Comparison of ENCODE assay signal across 1 fruit fly cellular context in the genomic region with DNA sequence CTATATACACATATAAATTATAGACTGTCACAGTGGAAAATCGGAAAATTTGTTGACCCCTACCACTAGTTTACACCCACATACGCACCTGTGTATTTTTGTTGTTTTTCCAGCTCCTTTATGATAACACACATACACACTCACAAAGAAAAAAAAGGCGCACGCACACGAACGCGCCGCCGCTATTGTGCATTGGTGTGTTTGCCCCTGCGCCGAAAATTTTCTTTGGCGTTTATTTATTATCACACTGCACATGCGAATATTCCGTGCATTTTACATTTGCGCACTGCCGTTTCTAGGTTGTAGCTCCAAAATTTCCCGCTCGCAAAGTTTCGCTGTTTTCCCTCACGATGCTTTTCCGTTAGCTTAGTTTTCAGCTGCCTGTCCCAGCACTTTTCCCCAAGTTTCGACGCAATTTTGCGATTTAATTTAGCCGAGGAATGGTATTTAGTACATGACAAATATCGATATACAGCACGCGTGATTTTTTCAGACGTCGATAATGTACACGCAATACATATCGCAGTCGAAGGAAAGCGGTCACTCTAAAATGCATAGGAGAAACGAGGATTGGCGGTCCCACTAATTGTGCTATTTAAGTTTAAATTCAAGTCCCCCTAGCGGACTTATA.
A peak's percentile ranks its signal among the peaks of the same experiment; 100 is the strongest.
TF ChIP-seq lines count a peak whose summit lies in the region.

A gene (plus strand): TSS at position 607 of the 631 bp plus-strand sequence.
A gene (minus strand): TSS at position 622 of the 631 bp plus-strand sequence.

TF ChIP-seq in whole organism, embryonic, 481 proteins besides CTCF, POLR2A, EP300 and RAD21 (continued from another document and continues in another):
- TF ChIP-seq sna (GFP tag; IDR thresholded peaks at IDR 0.05; lab: Robert Waterston, UW; ENCODE audit: partially characterized antibody): peak; percentile 96
- no peak for TF ChIP-seq CG11085 (GFP tag; IDR thresholded peaks at IDR 0.05; lab: Robert Waterston, UW)
- TF ChIP-seq dimm (GFP tag; IDR thresholded peaks at IDR 0.05; lab: Robert Waterston, UW): no peak
- TF ChIP-seq CG12155 (GFP tag; optimal IDR thresholded peaks at IDR 0.05; lab: Kevin White, UChicago): no peak
- TF ChIP-seq CHES-1-like (GFP tag; optimal IDR thresholded peaks at IDR 0.05; lab: Kevin White, UChicago): no peak
- no peak for TF ChIP-seq dati (GFP tag; IDR thresholded peaks at IDR 0.05; lab: Robert Waterston, UW)
- no peak for TF ChIP-seq unpg (GFP tag; optimal IDR thresholded peaks at IDR 0.05; lab: Kevin White, UChicago)
- peak; percentile 84 for TF ChIP-seq gfzf (GFP tag; optimal IDR thresholded peaks at IDR 0.05; lab: Kevin White, UChicago)
- TF ChIP-seq CG7372 (GFP tag; IDR thresholded peaks at IDR 0.05; lab: Robert Waterston, UW): no peak
- no peak for TF ChIP-seq CG7987 (GFP tag; optimal IDR thresholded peaks at IDR 0.05; lab: Kevin White, UChicago)
- no peak for TF ChIP-seq CG2678 (tag; optimal IDR thresholded peaks at IDR 0.05; lab: Kevin White, UChicago)
- peak; percentile 26 for TF ChIP-seq CG34376 (GFP tag; optimal IDR thresholded peaks at IDR 0.05; lab: Kevin White, UChicago)
- TF ChIP-seq da (GFP tag; optimal IDR thresholded peaks at IDR 0.05; lab: Kevin White, UChicago): no peak
- no peak for TF ChIP-seq CG10274 (GFP tag; optimal IDR thresholded peaks at IDR 0.05; lab: Kevin White, UChicago)
- TF ChIP-seq amos (GFP tag; IDR thresholded peaks at IDR 0.05; lab: Robert Waterston, UW; ENCODE audit: partially characterized antibody): peak; percentile 99
- TF ChIP-seq CG11398 (GFP tag; optimal IDR thresholded peaks at IDR 0.05; lab: Kevin White, UChicago): no peak
- TF ChIP-seq CG8944 (GFP tag; optimal IDR thresholded peaks at IDR 0.05; lab: Kevin White, UChicago): no peak
- TF ChIP-seq jigr1 (GFP tag; IDR thresholded peaks at IDR 0.05; lab: Robert Waterston, UW): no peak
- peak; percentile 89 for TF ChIP-seq Dref (GFP tag; IDR thresholded peaks at IDR 0.05; lab: Robert Waterston, UW)
- peak; percentile 93 for TF ChIP-seq nerfin-2 (GFP tag; IDR thresholded peaks at IDR 0.05; lab: Robert Waterston, UW; ENCODE audit: partially characterized antibody)
- TF ChIP-seq CG7928 (GFP tag; optimal IDR thresholded peaks at IDR 0.05; lab: Kevin White, UChicago): no peak
- TF ChIP-seq Hr78 (GFP tag; optimal IDR thresholded peaks at IDR 0.05; lab: Kevin White, UChicago): no peak
- no peak for TF ChIP-seq sob (GFP tag; IDR thresholded peaks at IDR 0.05; lab: Robert Waterston, UW)
- no peak for TF ChIP-seq CG34422 (GFP tag; IDR thresholded peaks at IDR 0.05; lab: Robert Waterston, UW)
- peak; percentile 54 for TF ChIP-seq CG3995 (GFP tag; optimal IDR thresholded peaks at IDR 0.05; lab: Kevin White, UChicago)
- TF ChIP-seq run (tag; optimal IDR thresholded peaks at IDR 0.05; lab: Kevin White, UChicago): no peak
- no peak for TF ChIP-seq Spps (tag; optimal IDR thresholded peaks at IDR 0.05; lab: Kevin White, UChicago)
- TF ChIP-seq CG12942 (GFP tag; optimal IDR thresholded peaks at IDR 0.05; lab: Kevin White, UChicago): no peak
- peak; percentile 76 for TF ChIP-seq CG17186 (GFP tag; optimal IDR thresholded peaks at IDR 0.05; lab: Kevin White, UChicago)
- TF ChIP-seq abd-A (tag; optimal IDR thresholded peaks at IDR 0.05; lab: Kevin White, UChicago): no peak
- no peak for TF ChIP-seq HHEX (GFP tag; optimal IDR thresholded peaks at IDR 0.05; lab: Kevin White, UChicago)
- no peak for TF ChIP-seq CG10959 (GFP tag; IDR thresholded peaks at IDR 0.05; lab: Robert Waterston, UW)
- no peak for TF ChIP-seq org-1 (GFP tag; optimal IDR thresholded peaks at IDR 0.05; lab: Kevin White, UChicago)
- no peak for TF ChIP-seq CG1792 (GFP tag; optimal IDR thresholded peaks at IDR 0.05; lab: Kevin White, UChicago)
- peak; percentile 26 for TF ChIP-seq Meics (GFP tag; optimal IDR thresholded peaks at IDR 0.05; lab: Kevin White, UChicago)
- no peak for TF ChIP-seq zf30C (GFP tag; optimal IDR thresholded peaks at IDR 0.05; lab: Kevin White, UChicago)
- TF ChIP-seq HLH4C (GFP tag; IDR thresholded peaks at IDR 0.05; lab: Robert Waterston, UW; ENCODE audit: partially characterized antibody): peak; percentile 94
- TF ChIP-seq CG14710 (tag; optimal IDR thresholded peaks at IDR 0.05; lab: Kevin White, UChicago): peak; percentile 69
- no peak for TF ChIP-seq disco-r (GFP tag; optimal IDR thresholded peaks at IDR 0.05; lab: Kevin White, UChicago)
- TF ChIP-seq sqz (GFP tag; optimal IDR thresholded peaks at IDR 0.05; lab: Kevin White, UChicago): peak; percentile 77
- no peak for TF ChIP-seq fd64A (GFP tag; optimal IDR thresholded peaks at IDR 0.05; lab: Kevin White, UChicago)
- TF ChIP-seq CG17568 (GFP tag; optimal IDR thresholded peaks at IDR 0.05; lab: Kevin White, UChicago): no peak
- TF ChIP-seq nom (GFP tag; optimal IDR thresholded peaks at IDR 0.05; lab: Kevin White, UChicago): peak; percentile 24
- peak; percentile 84 for TF ChIP-seq CG2116 (GFP tag; optimal IDR thresholded peaks at IDR 0.05; lab: Kevin White, UChicago)
- no peak for TF ChIP-seq tll (GFP tag; optimal IDR thresholded peaks at IDR 0.05; lab: Kevin White, UChicago)
- no peak for TF ChIP-seq crol (GFP tag; IDR thresholded peaks at IDR 0.05; lab: Robert Waterston, UW)
- TF ChIP-seq CG9876 (GFP tag; optimal IDR thresholded peaks at IDR 0.05; lab: Kevin White, UChicago): no peak
- no peak for TF ChIP-seq CG6654 (GFP tag; optimal IDR thresholded peaks at IDR 0.05; lab: Kevin White, UChicago)
- TF ChIP-seq CG13296 (GFP tag; optimal IDR thresholded peaks at IDR 0.05; lab: Kevin White, UChicago): no peak
- TF ChIP-seq Blimp-1 (GFP tag; optimal IDR thresholded peaks at IDR 0.05; lab: Kevin White, UChicago): no peak
- TF ChIP-seq danr (GFP tag; IDR thresholded peaks at IDR 0.05; lab: Robert Waterston, UW): no peak
- peak; percentile 63 for TF ChIP-seq Myb (GFP tag; optimal IDR thresholded peaks at IDR 0.05; lab: Kevin White, UChicago)
- no peak for TF ChIP-seq pfk (GFP tag; optimal IDR thresholded peaks at IDR 0.05; lab: Kevin White, UChicago)
- TF ChIP-seq CG2129 (GFP tag; IDR thresholded peaks at IDR 0.05; lab: Robert Waterston, UW; ENCODE audit: partially characterized antibody): peak; percentile 85
- no peak for TF ChIP-seq Nf-YC (tag; optimal IDR thresholded peaks at IDR 0.05; lab: Kevin White, UChicago)
- no peak for TF ChIP-seq fd96Cb (tag; optimal IDR thresholded peaks at IDR 0.05; lab: Kevin White, UChicago)
- TF ChIP-seq lola (GFP tag; optimal IDR thresholded peaks at IDR 0.05; lab: Kevin White, UChicago): no peak
- TF ChIP-seq pb (GFP tag; optimal IDR thresholded peaks at IDR 0.05; lab: Kevin White, UChicago): no peak
- no peak for TF ChIP-seq esg (GFP tag; conservative IDR thresholded peaks at IDR 0.05; lab: Robert Waterston, UW)
- no peak for TF ChIP-seq Poxn (GFP tag; IDR thresholded peaks at IDR 0.05; lab: Robert Waterston, UW)
- peak; percentile 19 for TF ChIP-seq pho (GFP tag; optimal IDR thresholded peaks at IDR 0.05; lab: Kevin White, UChicago)
- no peak for TF ChIP-seq eyg (GFP tag; optimal IDR thresholded peaks at IDR 0.05; lab: Kevin White, UChicago)
- TF ChIP-seq ham (GFP tag; IDR thresholded peaks at IDR 0.05; lab: Robert Waterston, UW): no peak
- TF ChIP-seq CG1233 (GFP tag; optimal IDR thresholded peaks at IDR 0.05; lab: Kevin White, UChicago): no peak
- TF ChIP-seq psq (GFP tag; optimal IDR thresholded peaks at IDR 0.05; lab: Kevin White, UChicago): no peak
- TF ChIP-seq Opbp (GFP tag; IDR thresholded peaks at IDR 0.05; lab: Robert Waterston, UW; ENCODE audit: partially characterized antibody): peak; percentile 99
- TF ChIP-seq cg (GFP tag; optimal IDR thresholded peaks at IDR 0.05; lab: Kevin White, UChicago): peak; percentile 87
- no peak for TF ChIP-seq PHDP (tag; optimal IDR thresholded peaks at IDR 0.05; lab: Kevin White, UChicago)
- TF ChIP-seq CG12744 (GFP tag; optimal IDR thresholded peaks at IDR 0.05; lab: Kevin White, UChicago): no peak
- TF ChIP-seq Bgb (GFP tag; IDR thresholded peaks at IDR 0.05; lab: Robert Waterston, UW; ENCODE audit: partially characterized antibody): peak; percentile 99
- TF ChIP-seq bowl (GFP tag; IDR thresholded peaks at IDR 0.05; lab: Robert Waterston, UW): no peak
- TF ChIP-seq oc (tag; optimal IDR thresholded peaks at IDR 0.05; lab: Kevin White, UChicago): no peak
- TF ChIP-seq Chrac-16 (GFP tag; optimal IDR thresholded peaks at IDR 0.05; lab: Kevin White, UChicago): no peak
- no peak for TF ChIP-seq CG10979 (tag; optimal IDR thresholded peaks at IDR 0.05; lab: Kevin White, UChicago)
- TF ChIP-seq tap (tag; optimal IDR thresholded peaks at IDR 0.05; lab: Kevin White, UChicago): no peak
- TF ChIP-seq zen2 (GFP tag; IDR thresholded peaks at IDR 0.05; lab: Robert Waterston, UW; ENCODE audit: partially characterized antibody): peak; percentile 97
- TF ChIP-seq CG1024 (GFP tag; IDR thresholded peaks at IDR 0.05; lab: Robert Waterston, UW): no peak
- TF ChIP-seq CG5953 (GFP tag; IDR thresholded peaks at IDR 0.05; lab: Robert Waterston, UW): no peak
- TF ChIP-seq CG15269 (tag; optimal IDR thresholded peaks at IDR 0.05; lab: Kevin White, UChicago): no peak
- no peak for TF ChIP-seq TFAM (GFP tag; optimal IDR thresholded peaks at IDR 0.05; lab: Kevin White, UChicago)
- TF ChIP-seq pros (GFP tag; optimal IDR thresholded peaks at IDR 0.05; lab: Kevin White, UChicago): no peak
- no peak for TF ChIP-seq CG30431 (GFP tag; optimal IDR thresholded peaks at IDR 0.05; lab: Kevin White, UChicago)
- TF ChIP-seq scrt (GFP tag; optimal IDR thresholded peaks at IDR 0.05; lab: Kevin White, UChicago): no peak
- no peak for TF ChIP-seq Max (GFP tag; optimal IDR thresholded peaks at IDR 0.05; lab: Kevin White, UChicago)
- TF ChIP-seq chinmo (GFP tag; IDR thresholded peaks at IDR 0.05; lab: Robert Waterston, UW; ENCODE audit: partially characterized antibody): peak; percentile 97
- TF ChIP-seq Atf-2 (GFP tag; optimal IDR thresholded peaks at IDR 0.05; lab: Kevin White, UChicago): no peak
- TF ChIP-seq CG2875 (GFP tag; optimal IDR thresholded peaks at IDR 0.05; lab: Kevin White, UChicago): no peak
- TF ChIP-seq nau (GFP tag; optimal IDR thresholded peaks at IDR 0.05; lab: Kevin White, UChicago): no peak
- peak; percentile 30 for TF ChIP-seq CG8924 (tag; optimal IDR thresholded peaks at IDR 0.05; lab: Kevin White, UChicago)
- peak; percentile 7 for TF ChIP-seq wek (GFP tag; optimal IDR thresholded peaks at IDR 0.05; lab: Kevin White, UChicago)
- TF ChIP-seq inv (GFP tag; IDR thresholded peaks at IDR 0.05; lab: Robert Waterston, UW; ENCODE audit: partially characterized antibody): peak; percentile 97
- no peak for TF ChIP-seq lab (GFP tag; optimal IDR thresholded peaks at IDR 0.05; lab: Kevin White, UChicago)
- TF ChIP-seq CG31365 (tag; optimal IDR thresholded peaks at IDR 0.05; lab: Kevin White, UChicago): no peak
- TF ChIP-seq sima (GFP tag; optimal IDR thresholded peaks at IDR 0.05; lab: Kevin White, UChicago): no peak
- TF ChIP-seq ash1 (GFP tag; optimal IDR thresholded peaks at IDR 0.05; lab: Kevin White, UChicago): no peak
- no peak for TF ChIP-seq ind (GFP tag; optimal IDR thresholded peaks at IDR 0.05; lab: Kevin White, UChicago)
- peak; percentile 97 for TF ChIP-seq ewg (GFP tag; optimal IDR thresholded peaks at IDR 0.05; lab: Kevin White, UChicago)
- no peak for TF ChIP-seq Lim3 (GFP tag; IDR thresholded peaks at IDR 0.05; lab: Robert Waterston, UW)
- TF ChIP-seq CG18764 (GFP tag; optimal IDR thresholded peaks at IDR 0.05; lab: Kevin White, UChicago): no peak
- TF ChIP-seq CG16779 (GFP tag; IDR thresholded peaks at IDR 0.05; lab: Robert Waterston, UW): no peak
- TF ChIP-seq Mad (GFP tag; optimal IDR thresholded peaks at IDR 0.05; lab: Kevin White, UChicago): no peak
- TF ChIP-seq phol (tag; optimal IDR thresholded peaks at IDR 0.05; lab: Kevin White, UChicago): peak; percentile 30
- no peak for TF ChIP-seq ara (GFP tag; IDR thresholded peaks at IDR 0.05; lab: Robert Waterston, UW)
- no peak for TF ChIP-seq slp2 (GFP tag; optimal IDR thresholded peaks at IDR 0.05; lab: Kevin White, UChicago)
- no peak for TF ChIP-seq CG4854 (GFP tag; optimal IDR thresholded peaks at IDR 0.05; lab: Kevin White, UChicago)
- TF ChIP-seq kah (GFP tag; optimal IDR thresholded peaks at IDR 0.05; lab: Kevin White, UChicago): no peak
- TF ChIP-seq CG10366 (GFP tag; IDR thresholded peaks at IDR 0.05; lab: Robert Waterston, UW): no peak
- no peak for TF ChIP-seq CG10321 (GFP tag; IDR thresholded peaks at IDR 0.05; lab: Robert Waterston, UW)
- no peak for TF ChIP-seq CG15696 (tag; optimal IDR thresholded peaks at IDR 0.05; lab: Kevin White, UChicago)
- no peak for TF ChIP-seq otp (GFP tag; IDR thresholded peaks at IDR 0.05; lab: Robert Waterston, UW)
- no peak for TF ChIP-seq Dip2 (GFP tag; IDR thresholded peaks at IDR 0.05; lab: Robert Waterston, UW)
- TF ChIP-seq sim (GFP tag; IDR thresholded peaks at IDR 0.05; lab: Robert Waterston, UW): no peak
- no peak for TF ChIP-seq CG12236 (GFP tag; optimal IDR thresholded peaks at IDR 0.05; lab: Kevin White, UChicago)
- no peak for TF ChIP-seq ERR (GFP tag; optimal IDR thresholded peaks at IDR 0.05; lab: Kevin White, UChicago)
- no peak for TF ChIP-seq CG11696 (GFP tag; IDR thresholded peaks at IDR 0.05; lab: Robert Waterston, UW)
- TF ChIP-seq Lpt (GFP tag; optimal IDR thresholded peaks at IDR 0.05; lab: Kevin White, UChicago): no peak
- TF ChIP-seq hkb (optimal IDR thresholded peaks at IDR 0.05; lab: Kevin White, UChicago): no peak
- no peak for TF ChIP-seq hkb (GFP tag; IDR thresholded peaks at IDR 0.05; lab: Robert Waterston, UW)
- no peak for TF ChIP-seq shn (GFP tag; optimal IDR thresholded peaks at IDR 0.05; lab: Kevin White, UChicago)
- no peak for TF ChIP-seq Kr (GFP tag; optimal IDR thresholded peaks at IDR 0.05; lab: Kevin White, UChicago)
- peak; percentile 3 for TF ChIP-seq caup (GFP tag; optimal IDR thresholded peaks at IDR 0.05; lab: Kevin White, UChicago; ENCODE audit: severe bottlenecking)
- peak; percentile 97 for TF ChIP-seq knrl (GFP tag; IDR thresholded peaks at IDR 0.05; lab: Robert Waterston, UW; ENCODE audit: partially characterized antibody)
- peak; percentile 46 for TF ChIP-seq Lhr (GFP tag; optimal IDR thresholded peaks at IDR 0.05; lab: Kevin White, UChicago)
- TF ChIP-seq Camta (GFP tag; optimal IDR thresholded peaks at IDR 0.05; lab: Kevin White, UChicago): no peak
- no peak for TF ChIP-seq Hey (tag; optimal IDR thresholded peaks at IDR 0.05; lab: Kevin White, UChicago)
- no peak for TF ChIP-seq gt (GFP tag; IDR thresholded peaks at IDR 0.05; lab: Robert Waterston, UW)
- TF ChIP-seq CG10431 (GFP tag; optimal IDR thresholded peaks at IDR 0.05; lab: Kevin White, UChicago): peak; percentile 96
- peak; percentile 72 for TF ChIP-seq trem (tag; optimal IDR thresholded peaks at IDR 0.05; lab: Kevin White, UChicago)
- no peak for TF ChIP-seq E2f1 (GFP tag; IDR thresholded peaks at IDR 0.05; lab: Robert Waterston, UW)
